Fruit fly (Drosophila melanogaster): Measurements from ENCODE around the gene Pus10.

DNA sequence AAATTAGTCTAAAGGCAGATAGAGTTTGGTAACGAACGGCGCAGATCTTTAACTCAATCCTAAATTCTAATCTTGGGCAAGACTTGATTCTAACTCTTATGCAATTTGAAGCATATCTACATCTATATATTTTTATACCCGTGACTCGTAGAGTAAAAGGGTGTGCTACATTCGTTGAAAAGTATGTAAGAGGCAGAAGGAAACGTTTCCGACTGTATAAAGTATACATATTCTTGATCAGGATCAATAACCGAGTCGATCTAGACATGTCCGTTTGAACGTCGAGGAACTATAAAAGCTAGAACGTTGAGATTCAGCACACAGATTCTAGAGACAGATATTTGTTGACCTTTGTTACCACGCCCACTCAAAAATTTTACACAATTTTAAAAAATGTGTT, 38.7 kb downstream of the Pus10 start, which contains the start of gene CG13694:
- TF ChIP-seq Dll (optimal IDR thresholded peaks at IDR 0.05) = no peak
- TF ChIP-seq pan (optimal IDR thresholded peaks at IDR 0.05) = no peak
- TF ChIP-seq psq (optimal IDR thresholded peaks at IDR 0.05) = no peak
- no peak for TF ChIP-seq CG8478 (optimal IDR thresholded peaks at IDR 0.05)
- no peak for TF ChIP-seq usp (GFP tag; optimal IDR thresholded peaks at IDR 0.05)
